Worm (Caenorhabditis elegans): ENCODE measurements around the gene srlf-1.

srlf-1 gene

DNA sequence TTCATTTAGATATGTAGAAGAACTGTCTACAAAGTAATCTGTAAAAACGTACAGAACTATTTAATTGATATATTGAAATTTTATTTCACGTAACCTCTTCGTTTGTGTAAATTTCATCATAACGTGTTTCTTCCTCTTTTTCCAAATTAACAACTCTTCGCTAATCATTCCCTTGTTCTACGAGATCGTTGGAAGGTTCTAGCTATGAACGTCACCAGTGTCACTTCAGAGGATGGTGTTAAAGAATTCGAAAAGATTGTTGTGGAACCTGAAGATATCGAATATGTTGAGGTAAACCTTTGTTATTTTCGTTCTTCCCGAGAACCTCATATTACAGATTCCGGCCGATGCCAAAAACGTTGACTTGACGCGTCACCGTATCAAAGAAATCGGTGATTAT lies 18.0 kb upstream of the srlf-1 start, which contains the start of gene C06A8.6:
TSS of gene C06A8.6 (plus strand) at position 89 of the 400 bp plus-strand sequence.
- TF ChIP-seq M03D4.4 (tag; optimal IDR thresholded peaks at IDR 0.05) (no peak), unc-62 (GFP tag; optimal IDR thresholded peaks at IDR 0.05) (no peak), ceh-39 (tag; optimal IDR thresholded peaks at IDR 0.05) (no peak), nhr-12 (tag; optimal IDR thresholded peaks at IDR 0.05) (no peak), mls-2 (tag; optimal IDR thresholded peaks at IDR 0.05) (no peak), hlh-1 (tag; optimal IDR thresholded peaks at IDR 0.05) (no peak), nhr-2 (tag; optimal IDR thresholded peaks at IDR 0.05) (no peak), mab-5 (tag; optimal IDR thresholded peaks at IDR 0.05) (no peak), lin-13 (tag; optimal IDR thresholded peaks at IDR 0.05) (no peak), ceh-43 (GFP tag; optimal IDR thresholded peaks at IDR 0.05) (no peak)

- TF ChIP-seq drap-1 (GFP tag; optimal IDR thresholded peaks at IDR 0.05) (no peak), unc-39 (tag; optimal IDR thresholded peaks at IDR 0.05) (no peak), nhr-237 (tag; optimal IDR thresholded peaks at IDR 0.05) (no peak), sptf-1 (tag; optimal IDR thresholded peaks at IDR 0.05) (no peak), lsy-2 (tag; optimal IDR thresholded peaks at IDR 0.05) (no peak), M03D4.4 (tag; optimal IDR thresholded peaks at IDR 0.05) (no peak), mls-2 (tag; optimal IDR thresholded peaks at IDR 0.05) (no peak), cnd-1 (tag; optimal IDR thresholded peaks at IDR 0.05) (no peak), ceh-43 (GFP tag; optimal IDR thresholded peaks at IDR 0.05) (no peak)
Observed at ce11 chrII:7773427-7773993, 16.9 kb upstream of the srlf-1 start.

DNA sequence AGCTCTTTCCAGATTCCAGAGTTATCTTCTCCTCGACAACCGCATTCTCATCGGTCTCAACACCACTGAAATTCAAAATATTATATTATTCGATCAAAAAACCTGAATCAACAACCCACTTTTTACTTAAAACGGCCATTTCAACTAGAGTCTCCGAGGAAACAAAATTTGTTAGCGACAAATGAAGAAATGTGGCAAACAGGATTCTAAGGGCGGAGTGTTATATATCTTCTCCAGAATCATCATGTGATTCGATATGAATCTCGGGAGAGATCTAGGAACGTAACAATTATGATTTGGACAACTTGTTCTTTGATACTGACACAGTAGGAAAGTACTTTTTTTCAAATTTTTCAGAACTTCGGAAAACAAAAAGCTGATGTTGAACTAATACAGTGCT lies 14.2 kb upstream of the srlf-1 start:
- TF ChIP-seq mls-2 (tag; optimal IDR thresholded peaks at IDR 0.05) (no peak), elt-1 (tag; optimal IDR thresholded peaks at IDR 0.05; ENCODE audit: borderline replicate concordance, insufficient read depth) (peak; percentile 63), nhr-28 (tag; optimal IDR thresholded peaks at IDR 0.05) (no peak)

ce11 chrII:7776715-7777114 lies 13.7 kb upstream of the srlf-1 start:
- TF ChIP-seq unc-120 (tag; optimal IDR thresholded peaks at IDR 0.05; ENCODE audit: poor library complexity, severe bottlenecking) (no peak), elt-3 (tag; optimal IDR thresholded peaks at IDR 0.05) (peak; percentile 39), elt-1 (tag; optimal IDR thresholded peaks at IDR 0.05; ENCODE audit: borderline replicate concordance, insufficient read depth) (peak; percentile 13)

- TF ChIP-seq elt-1 (tag; optimal IDR thresholded peaks at IDR 0.05; ENCODE audit: borderline replicate concordance, insufficient read depth) (peak; percentile 7), mep-1 (tag; optimal IDR thresholded peaks at IDR 0.05) (no peak)
Observed at ce11 chrII:7777320-7777978, 12.9 kb upstream of the srlf-1 start, which contains the start of gene mthf-1. Gene mthf-1, minus strand, starts transcription at chrII:7777823.

ce11 chrII:7778273-7778672 lies 12.1 kb upstream of the srlf-1 start:
- TF ChIP-seq M03D4.4 (tag; optimal IDR thresholded peaks at IDR 0.05), result no peak
- TF ChIP-seq ceh-83 (GFP tag; optimal IDR thresholded peaks at IDR 0.05), result no peak
- no peak for TF ChIP-seq pha-4 (tag; optimal IDR thresholded peaks at IDR 0.05)
- TF ChIP-seq blmp-1 (tag; optimal IDR thresholded peaks at IDR 0.05), result no peak
- no peak for TF ChIP-seq mls-2 (tag; optimal IDR thresholded peaks at IDR 0.05)
- no peak for TF ChIP-seq tbx-8 (GFP tag; optimal IDR thresholded peaks at IDR 0.05)

ce11 chrII:7781102-7781616 lies 9.2 kb upstream of the srlf-1 start, which contains the start of the genes snpc-1.1 and spdl-1:
Gene snpc-1.1, minus strand, starts transcription at chrII:7781301.
Gene spdl-1, plus strand, starts transcription at chrII:7781566.
- TF ChIP-seq mep-1 (tag; optimal IDR thresholded peaks at IDR 0.05) (peak; percentile 58), unc-39 (tag; optimal IDR thresholded peaks at IDR 0.05) (no peak), ham-2 (GFP tag; optimal IDR thresholded peaks at IDR 0.05) (no peak), unc-62 (GFP tag; optimal IDR thresholded peaks at IDR 0.05) (no peak), M03D4.4 (tag; optimal IDR thresholded peaks at IDR 0.05) (no peak), nhr-28 (tag; optimal IDR thresholded peaks at IDR 0.05) (no peak), ceh-39 (tag; optimal IDR thresholded peaks at IDR 0.05) (peak; percentile 37), hlh-1 (tag; optimal IDR thresholded peaks at IDR 0.05) (no peak), lsy-2 (tag; optimal IDR thresholded peaks at IDR 0.05) (peak; percentile 41), unc-120 (tag; optimal IDR thresholded peaks at IDR 0.05; ENCODE audit: poor library complexity, severe bottlenecking) (no peak), tbx-8 (GFP tag; optimal IDR thresholded peaks at IDR 0.05) (no peak), lin-32 (GFP tag; optimal IDR thresholded peaks at IDR 0.05) (no peak), mab-5 (tag; optimal IDR thresholded peaks at IDR 0.05) (no peak), drap-1 (GFP tag; optimal IDR thresholded peaks at IDR 0.05) (no peak), sem-2 (GFP tag; optimal IDR thresholded peaks at IDR 0.05) (no peak)
